Fruit fly (Drosophila melanogaster) whole organism, prepupa: Measurements from ENCODE around the gene Cdc37.

ENCODE experiments used
- CG10631 ChIP-seq: fragments of 200-800 bp; sonication (Bioruptor generic); optimal IDR thresholded peaks from 2 replicates; lab custom pipeline; 2016; ENCODE audit warnings: missing biosample characterization, missing genetic modification characterization
- CG11294 ChIP-seq: fragments of 200-800 bp; sonication (Bioruptor generic); IDR thresholded peaks from 2 replicates; pipeline ENCODE4 v1.3.6; 2022; ENCODE audit warnings: missing biosample characterization, missing genetic modification characterization
- CG11762 ChIP-seq: fragments of 200-800 bp; sonication (Bioruptor generic); optimal IDR thresholded peaks from 3 replicates; lab custom pipeline; 2016; ENCODE audit warnings: missing biosample characterization, missing genetic modification characterization; ENCODE audit not compliant: insufficient read depth
- CG15336 ChIP-seq: fragments of 200-800 bp; sonication (Bioruptor generic); IDR thresholded peaks from 2 replicates; pipeline ENCODE4 v1.3.6; 2022; ENCODE audit warnings: missing biosample characterization, missing genetic modification characterization
- CG6163 ChIP-seq: fragments of 200-800 bp; sonication (Bioruptor generic); IDR thresholded peaks from 3 replicates; pipeline ENCODE4 v1.3.6; 2022; ENCODE audit warnings: missing biosample characterization, missing genetic modification characterization
- Gug ChIP-seq: fragments of 200-800 bp; sonication (Bioruptor generic); IDR thresholded peaks from 2 replicates; pipeline ENCODE4 v1.3.6; 2022; ENCODE audit warnings: missing biosample characterization, missing genetic modification characterization
- Hr4 ChIP-seq: fragments of 200-800 bp; sonication (Bioruptor generic); optimal IDR thresholded peaks from 3 replicates; lab custom pipeline; 2016; ENCODE audit warnings: missing biosample characterization, missing genetic modification characterization
- OdsH ChIP-seq: fragments of 200-800 bp; sonication (Bioruptor generic); optimal IDR thresholded peaks from 3 replicates; lab custom pipeline; 2016; ENCODE audit warnings: missing biosample characterization, missing genetic modification characterization
- Sox14 ChIP-seq: fragments of 200-800 bp; sonication (Bioruptor generic); optimal IDR thresholded peaks from 3 replicates; lab custom pipeline; 2016; ENCODE audit warnings: missing biosample characterization, missing genetic modification characterization
- esn ChIP-seq: fragments of 200-800 bp; sonication (Bioruptor generic); optimal IDR thresholded peaks from 2 replicates; lab custom pipeline; 2016; ENCODE audit warnings: missing biosample characterization, mild to moderate bottlenecking, missing genetic modification characterization, moderate library complexity
- fd85E ChIP-seq: fragments of 200-800 bp; sonication (Bioruptor generic); optimal IDR thresholded peaks from 3 replicates; lab custom pipeline; 2016; ENCODE audit warnings: missing biosample characterization, missing genetic modification characterization
- salr ChIP-seq, 2 experiments: fragments of 200-800 bp; sonication (Bioruptor generic); optimal IDR thresholded peaks; 3 replicates each; lab custom pipeline; 2016 to 2018; ENCODE audit warnings: missing biosample characterization in 2 of 2, missing genetic modification characterization in 2 of 2, mild to moderate bottlenecking in 1 of 2
- vri ChIP-seq: fragments of 200-800 bp; sonication (Bioruptor generic); optimal IDR thresholded peaks from 3 replicates; lab custom pipeline; 2016; ENCODE audit warnings: missing biosample characterization, mild to moderate bottlenecking, missing genetic modification characterization

DNA sequence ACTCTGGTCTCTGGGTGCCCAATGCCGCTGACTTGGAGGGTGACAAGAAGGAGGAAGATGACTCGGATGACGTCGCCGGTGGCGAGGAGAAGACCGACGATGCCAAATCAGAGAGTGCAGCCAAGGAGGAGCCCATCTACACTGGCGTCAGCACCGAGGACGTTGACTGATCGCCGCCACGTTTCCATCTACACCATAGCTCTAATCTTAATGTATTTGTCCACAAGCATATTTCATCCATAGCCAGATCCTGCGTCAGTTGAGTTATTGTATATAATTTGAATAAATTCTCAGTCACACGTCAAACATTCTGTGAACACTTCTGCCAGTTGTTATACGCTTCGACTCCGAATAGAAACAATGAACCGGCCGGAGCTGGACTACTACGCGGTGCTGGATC is 1.8 kb downstream of the Cdc37 start, which contains the start of gene CG12020:
- TF ChIP-seq salr (GFP tag; optimal IDR thresholded peaks at IDR 0.05; lab: Kevin White, UChicago) (no peak), CG6163 (GFP tag; lab: Robert Waterston, UW) (no peak), CG10631 (no peak), CG15336 (no peak), vri (no peak), CG11762 (GFP tag; lab: Kevin White, UChicago) (no peak), Gug (GFP tag; lab: Robert Waterston, UW) (no peak), Hr4 (GFP tag; lab: Kevin White, UChicago) (no peak), esn (no peak), OdsH (GFP tag; lab: Kevin White, UChicago) (no peak), fd85E (no peak), Sox14 (GFP tag; lab: Kevin White, UChicago) (no peak), CG11294 (no peak)
